Fruit fly (Drosophila melanogaster) whole organism, wandering third instar larva: ENCODE measurements around the gene CG11842.

ENCODE experiments used
- Abd-B ChIP-seq: fragments of >200 bp; optimal IDR thresholded peaks from 2 replicates; lab custom pipeline; 2017; ENCODE audit warnings: missing biosample characterization, missing genetic modification characterization
- CG32264 ChIP-seq: fragments of 200-800 bp; sonication (Bioruptor generic); optimal IDR thresholded peaks from 2 replicates; lab custom pipeline; 2016; ENCODE audit warnings: missing biosample characterization, missing genetic modification characterization
- CG9705 ChIP-seq: fragments of 200-800 bp; sonication (Bioruptor generic); optimal IDR thresholded peaks from 2 replicates; lab custom pipeline; 2018; ENCODE audit warnings: missing biosample characterization, mild to moderate bottlenecking, missing genetic modification characterization
- CrebA ChIP-seq: fragments of 200-800 bp; sonication (Bioruptor generic); optimal IDR thresholded peaks from 2 replicates; lab custom pipeline; 2016; ENCODE audit warnings: missing biosample characterization, mild to moderate bottlenecking, missing genetic modification characterization, borderline replicate concordance
- Dfd ChIP-seq: fragments of >200 bp; optimal IDR thresholded peaks from 2 replicates; lab custom pipeline; 2017; ENCODE audit warnings: missing biosample characterization, missing genetic modification characterization
- Dif ChIP-seq: fragments of 200-275, 200-300 bp; sonication (Bioruptor generic); optimal IDR thresholded peaks from 2 replicates; lab custom pipeline; 2018; ENCODE audit warnings: missing biosample characterization, missing genetic modification characterization; ENCODE audit not compliant: partially characterized antibody
- GATAd ChIP-seq: sonication (Bioruptor generic); optimal IDR thresholded peaks from 2 replicates; lab custom pipeline; 2016; ENCODE audit warnings: missing biosample characterization, missing genetic modification characterization
- HLH106 ChIP-seq: fragments of 200-800 bp; optimal IDR thresholded peaks from 3 replicates; lab custom pipeline; 2019; ENCODE audit warnings: missing biosample characterization, mild to moderate bottlenecking, missing genetic modification characterization, moderate library complexity
- Hnf4 ChIP-seq: fragments of 200-800 bp; sonication (Bioruptor generic); optimal IDR thresholded peaks from 2 replicates; lab custom pipeline; 2016; ENCODE audit warnings: missing biosample characterization, mild to moderate bottlenecking, missing genetic modification characterization
- Hr78 ChIP-seq: fragments of >200 bp; optimal IDR thresholded peaks from 2 replicates; lab custom pipeline; 2017; ENCODE audit warnings: missing biosample characterization, missing genetic modification characterization
- Hr83 ChIP-seq: fragments of 200-300 bp; sonication (Bioruptor generic); optimal IDR thresholded peaks from 2 replicates; lab custom pipeline; 2016; ENCODE audit warnings: missing biosample characterization, mild to moderate bottlenecking, missing genetic modification characterization, moderate library complexity; ENCODE audit not compliant: poor library complexity, severe bottlenecking
- Jra ChIP-seq: sonication (Bioruptor generic); optimal IDR thresholded peaks from 2 replicates; lab custom pipeline; 2016; ENCODE audit warnings: missing biosample characterization, missing genetic modification characterization
- Mio ChIP-seq: sonication (Bioruptor generic); optimal IDR thresholded peaks from 2 replicates; lab custom pipeline; 2016; ENCODE audit warnings: missing biosample characterization, missing genetic modification characterization
- OdsH ChIP-seq: fragments of 200-800 bp; sonication (Bioruptor generic); optimal IDR thresholded peaks from 2 replicates; lab custom pipeline; 2016; ENCODE audit warnings: missing biosample characterization, mild to moderate bottlenecking, missing genetic modification characterization
- Rel ChIP-seq, 2 experiments: fragments of 200-800 bp; sonication (Bioruptor generic) in 1 of 2; optimal IDR thresholded peaks; 2 replicates in 1 of 2; 3 replicates in 1 of 2; lab custom pipeline; 2016 to 2019; ENCODE audit warnings: mild to moderate bottlenecking in 2 of 2, missing biosample characterization in 2 of 2, missing genetic modification characterization in 2 of 2, moderate library complexity in 1 of 2
- Vsx2 ChIP-seq: fragments of 200-300, 225-300 bp; sonication (Bioruptor generic); optimal IDR thresholded peaks from 2 replicates; lab custom pipeline; 2018; ENCODE audit warnings: missing biosample characterization, missing genetic modification characterization; ENCODE audit not compliant: partially characterized antibody
- br ChIP-seq: fragments of 200-800 bp; sonication (Bioruptor generic); optimal IDR thresholded peaks from 2 replicates; lab custom pipeline; 2016; ENCODE audit warnings: missing biosample characterization, missing genetic modification characterization
- brk ChIP-seq: fragments of 200-800 bp; sonication (Bioruptor generic); optimal IDR thresholded peaks from 2 replicates; lab custom pipeline; 2016; ENCODE audit warnings: missing biosample characterization, mild to moderate bottlenecking, missing genetic modification characterization
- dl ChIP-seq, 2 experiments: fragments of 175-275, 200-275 bp in 1 of 2; fragments of 200-275 bp in 1 of 2; sonication (Bioruptor generic); optimal IDR thresholded peaks; lab custom pipeline; 2018; ENCODE audit warnings: mild to moderate bottlenecking in 2 of 2, missing biosample characterization in 2 of 2, missing genetic modification characterization in 2 of 2, moderate library complexity in 2 of 2; ENCODE audit not compliant: partially characterized antibody in 2 of 2, insufficient read depth in 1 of 2
- dmrt93B ChIP-seq: fragments of 200-800 bp; sonication (Bioruptor generic); optimal IDR thresholded peaks from 2 replicates; lab custom pipeline; 2018; ENCODE audit warnings: missing biosample characterization, mild to moderate bottlenecking, missing genetic modification characterization
- ey ChIP-seq: fragments of 200-800 bp; sonication (Bioruptor generic); optimal IDR thresholded peaks from 2 replicates; lab custom pipeline; 2016; ENCODE audit warnings: missing biosample characterization, missing genetic modification characterization
- foxo ChIP-seq, 2 experiments: fragments of 200-800 bp; sonication (Bioruptor generic); optimal IDR thresholded peaks; 2 replicates in 1 of 2; 3 replicates in 1 of 2; lab custom pipeline; 2016 to 2017; ENCODE audit warnings: missing biosample characterization in 2 of 2, missing genetic modification characterization in 2 of 2
- fru ChIP-seq: fragments of 200-800 bp; sonication (Bioruptor generic); optimal IDR thresholded peaks from 3 replicates; lab custom pipeline; 2016; ENCODE audit warnings: missing biosample characterization, mild to moderate bottlenecking, missing genetic modification characterization
- h ChIP-seq: fragments of 200-800 bp; sonication (Bioruptor generic); optimal IDR thresholded peaks from 3 replicates; lab custom pipeline; 2016; ENCODE audit warnings: missing biosample characterization, mild to moderate bottlenecking, missing genetic modification characterization
- jim ChIP-seq: fragments of 175-275, 200-325 bp; sonication (Bioruptor generic); optimal IDR thresholded peaks from 2 replicates; lab custom pipeline; 2016; ENCODE audit warnings: missing biosample characterization, mild to moderate bottlenecking, missing genetic modification characterization
- rgr ChIP-seq: fragments of 200-800 bp; sonication (Bioruptor generic); optimal IDR thresholded peaks from 3 replicates; lab custom pipeline; 2016; ENCODE audit warnings: missing biosample characterization, mild to moderate bottlenecking, missing genetic modification characterization
- sage ChIP-seq: fragments of 200-800 bp; sonication (Bioruptor generic); optimal IDR thresholded peaks from 2 replicates; lab custom pipeline; 2016; ENCODE audit warnings: missing biosample characterization, mild to moderate bottlenecking, missing genetic modification characterization
- tai ChIP-seq: sonication (Bioruptor generic); optimal IDR thresholded peaks from 2 replicates; lab custom pipeline; 2016; ENCODE audit warnings: missing biosample characterization, missing genetic modification characterization
- usp ChIP-seq: fragments of >200 bp; optimal IDR thresholded peaks from 2 replicates; lab custom pipeline; 2017; ENCODE audit warnings: missing biosample characterization, missing genetic modification characterization
- woc ChIP-seq: sonication (Bioruptor generic); optimal IDR thresholded peaks from 2 replicates; lab custom pipeline; 2016; ENCODE audit warnings: missing biosample characterization, mild to moderate bottlenecking, missing genetic modification characterization

Gene CG11842

dm6 chr3R:29052380-29052779 is at the start of gene CG11842:
Gene CG11842, plus strand, starts transcription at chr3R:29052680.
- TF ChIP-seq br (GFP tag; lab: Kevin White, UChicago) (no peak), woc (no peak), CrebA (GFP tag; lab: Kevin White, UChicago) (no peak)

dm6 chr3R:29004884-29005621 is 47.4 kb upstream of the CG11842 start:
- no peak for TF ChIP-seq usp (GFP tag; lab: Kevin White, UChicago)
- no peak for TF ChIP-seq GATAd (GFP tag; lab: Kevin White, UChicago)
- TF ChIP-seq br (GFP tag; lab: Kevin White, UChicago) = no peak
- no peak for TF ChIP-seq brk
- TF ChIP-seq sage (GFP tag; lab: Kevin White, UChicago) = no peak
- TF ChIP-seq Dfd = no peak
- no peak for TF ChIP-seq Rel (GFP tag; optimal IDR thresholded peaks at IDR 0.05; lab: Kevin White, UChicago)
- no peak for TF ChIP-seq Rel (tag; optimal IDR thresholded peaks at IDR 0.05; lab: Kevin White, UChicago)
- TF ChIP-seq jim (GFP tag; lab: Kevin White, UChicago) = no peak
- TF ChIP-seq Jra (GFP tag; lab: Kevin White, UChicago) = no peak
- no peak for TF ChIP-seq woc
- TF ChIP-seq Dif = no peak
- TF ChIP-seq HLH106 = peak; percentile 7
- no peak for TF ChIP-seq CG32264 (GFP tag; lab: Kevin White, UChicago)
- no peak for TF ChIP-seq Abd-B (GFP tag; lab: Kevin White, UChicago)
- no peak for TF ChIP-seq OdsH (GFP tag; lab: Kevin White, UChicago)
- no peak for TF ChIP-seq Hr78 (GFP tag; lab: Kevin White, UChicago)
- TF ChIP-seq fru (GFP tag; lab: Kevin White, UChicago) = peak; percentile 24
- peak in 1 of 2 experiments; percentile 5 for TF ChIP-seq foxo (GFP tag; optimal IDR thresholded peaks at IDR 0.05; lab: Kevin White, UChicago)
- TF ChIP-seq Mio (GFP tag; lab: Kevin White, UChicago) = no peak
- TF ChIP-seq rgr (GFP tag; lab: Kevin White, UChicago) = peak; percentile 1
- peak; percentile 35 for TF ChIP-seq h
- no peak for TF ChIP-seq Hr83 (GFP tag; lab: Kevin White, UChicago)
- TF ChIP-seq CG9705 (GFP tag; lab: Kevin White, UChicago) = no peak
- no peak for TF ChIP-seq Vsx2 (GFP tag; lab: Kevin White, UChicago)
- TF ChIP-seq dmrt93B (GFP tag; lab: Kevin White, UChicago) = no peak

- no peak for TF ChIP-seq Hr78 (GFP tag; lab: Kevin White, UChicago)
- TF ChIP-seq tai (GFP tag; lab: Kevin White, UChicago) = no peak
- no peak for TF ChIP-seq sage (GFP tag; lab: Kevin White, UChicago)
- TF ChIP-seq brk = no peak
Observed at dm6 chr3R:29005622-29006018, 46.9 kb upstream of the CG11842 start.

- no peak for TF ChIP-seq CG32264 (GFP tag; lab: Kevin White, UChicago)
- TF ChIP-seq Abd-B (GFP tag; lab: Kevin White, UChicago) = no peak
- no peak for TF ChIP-seq ey (GFP tag; lab: Kevin White, UChicago)
- no peak for TF ChIP-seq rgr (GFP tag; lab: Kevin White, UChicago)
- no peak for TF ChIP-seq GATAd (GFP tag; lab: Kevin White, UChicago)
- TF ChIP-seq CrebA (GFP tag; lab: Kevin White, UChicago) = no peak
- no peak for TF ChIP-seq jim (GFP tag; lab: Kevin White, UChicago)
- no peak for TF ChIP-seq HLH106
- no peak for TF ChIP-seq Hnf4 (GFP tag; lab: Kevin White, UChicago)
- TF ChIP-seq usp (GFP tag; lab: Kevin White, UChicago) = no peak
- TF ChIP-seq woc = no peak
- no peak for TF ChIP-seq br (GFP tag; lab: Kevin White, UChicago)
- TF ChIP-seq Hr78 (GFP tag; lab: Kevin White, UChicago) = no peak
- TF ChIP-seq dl (GFP tag; optimal IDR thresholded peaks at IDR 0.05; lab: Kevin White, UChicago; ENCODE audit: insufficient read depth in 1 of 2, partially characterized antibody in 2 of 2) = no peak
- no peak for TF ChIP-seq Dif
- TF ChIP-seq, all 38 proteins: peak for 0
Observed at dm6 chr3R:29011144-29011543, 41.3 kb upstream of the CG11842 start.
